Fruit fly (Drosophila melanogaster): Measurements from ENCODE around the gene Cpr62Bc.

dm6 chr3L:1827809-1828371 is 14.0 kb downstream of the Cpr62Bc start:
- TF ChIP-seq CG6276 (GFP tag; optimal IDR thresholded peaks at IDR 0.05), result no peak
- TF ChIP-seq CG6854 (GFP tag; optimal IDR thresholded peaks at IDR 0.05), result peak; percentile 67
- TF ChIP-seq fd85E (GFP tag; optimal IDR thresholded peaks at IDR 0.05), result no peak
- TF ChIP-seq CG1621 (tag; optimal IDR thresholded peaks at IDR 0.05), result peak; percentile 22
- TF ChIP-seq CG8319 (GFP tag; optimal IDR thresholded peaks at IDR 0.05), result no peak
- no peak for TF ChIP-seq CG3032 (tag; optimal IDR thresholded peaks at IDR 0.05)
- TF ChIP-seq Ets96B (tag; optimal IDR thresholded peaks at IDR 0.05), result no peak

Data from whole organism, prepupa.